Fruit fly (Drosophila melanogaster): ENCODE results near the gene Or85e.

The Or85e gene

dm6 chr3R:8616149-8616548, 19.5 kb downstream of the Or85e start:
- TF ChIP-seq CG17806 (tag; optimal IDR thresholded peaks at IDR 0.05) (no peak), EcR (GFP tag; optimal IDR thresholded peaks at IDR 0.05) (no peak), CG12605 (GFP tag; IDR thresholded peaks at IDR 0.05) (no peak), CG15710 (tag; optimal IDR thresholded peaks at IDR 0.05) (no peak), CG9948 (tag; optimal IDR thresholded peaks at IDR 0.05) (no peak), gl (tag; optimal IDR thresholded peaks at IDR 0.05) (no peak), CG8301 (tag; optimal IDR thresholded peaks at IDR 0.05) (no peak), CG8159 (tag; optimal IDR thresholded peaks at IDR 0.05) (no peak), CG13204 (GFP tag; optimal IDR thresholded peaks at IDR 0.05) (no peak), Pif1B (GFP tag; optimal IDR thresholded peaks at IDR 0.05) (no peak)

dm6 chr3R:8596161-8596560, 39.5 kb downstream of the Or85e start:
- TF ChIP-seq CG17806 (tag; optimal IDR thresholded peaks at IDR 0.05) = no peak
- TF ChIP-seq Pif1B (GFP tag; optimal IDR thresholded peaks at IDR 0.05) = no peak
- no peak for TF ChIP-seq CG8301 (tag; optimal IDR thresholded peaks at IDR 0.05)
- TF ChIP-seq CG15710 (tag; optimal IDR thresholded peaks at IDR 0.05) = no peak
- no peak for TF ChIP-seq Ets98B (GFP tag; IDR thresholded peaks at IDR 0.05)
- TF ChIP-seq D1 (tag; optimal IDR thresholded peaks at IDR 0.05) = no peak
- TF ChIP-seq fd96Ca (GFP tag; IDR thresholded peaks at IDR 0.05) = no peak
- no peak for TF ChIP-seq gl (tag; optimal IDR thresholded peaks at IDR 0.05)
- no peak for TF ChIP-seq CG4496 (GFP tag; IDR thresholded peaks at IDR 0.05)
- TF ChIP-seq CG32121 (GFP tag; IDR thresholded peaks at IDR 0.05) = no peak
- TF ChIP-seq CG13204 (GFP tag; optimal IDR thresholded peaks at IDR 0.05) = no peak
- TF ChIP-seq CG10348 (GFP tag; IDR thresholded peaks at IDR 0.05) = no peak
- no peak for TF ChIP-seq Pif1A (GFP tag; optimal IDR thresholded peaks at IDR 0.05)
- no peak for TF ChIP-seq rn (GFP tag; IDR thresholded peaks at IDR 0.05)
- TF ChIP-seq CG12605 (GFP tag; IDR thresholded peaks at IDR 0.05) = no peak

dm6 chr3R:8587859-8588258, 47.8 kb downstream of the Or85e start:
- no peak for TF ChIP-seq CG8159 (tag; optimal IDR thresholded peaks at IDR 0.05)
- TF ChIP-seq CG15710 (tag; optimal IDR thresholded peaks at IDR 0.05) = no peak
- no peak for TF ChIP-seq Pif1A (GFP tag; optimal IDR thresholded peaks at IDR 0.05)
- no peak for TF ChIP-seq Snoo (tag; optimal IDR thresholded peaks at IDR 0.05)
- TF ChIP-seq Pif1B (GFP tag; optimal IDR thresholded peaks at IDR 0.05) = no peak
- no peak for TF ChIP-seq CG34367 (tag; optimal IDR thresholded peaks at IDR 0.05)
